Worm (Caenorhabditis elegans) whole organism, L3 larva: ENCODE measurements around the gene cpi-1.

Source experiments
- R02D3.7 ChIP-seq: fragments of 150-350 bp; optimal IDR thresholded peaks from 2 replicates; lab custom pipeline; 2014; ENCODE audit warnings: missing biosample characterization, missing genetic modification characterization
- aly-2 ChIP-seq: fragments of 150-350 bp; optimal IDR thresholded peaks from 2 replicates; lab custom pipeline; 2014; ENCODE audit warnings: missing biosample characterization, missing genetic modification characterization
- ceh-28 ChIP-seq: fragments of 150-350 bp; optimal IDR thresholded peaks from 2 replicates; lab custom pipeline; 2014; ENCODE audit warnings: missing biosample characterization, missing genetic modification reagents, missing genetic modification characterization
- egl-27 ChIP-seq: sonication (generic microtip); optimal IDR thresholded peaks from 4 replicates; lab custom pipeline; 2017; ENCODE audit warnings: missing biosample characterization, missing genetic modification reagents, missing genetic modification characterization
- elt-2 ChIP-seq: sonication (generic microtip); optimal IDR thresholded peaks from 2 replicates; lab custom pipeline; 2016; ENCODE audit warnings: missing genetic modification reagents, mild to moderate bottlenecking, missing genetic modification characterization, missing compliant biosample characterization
- elt-3 ChIP-seq, 3 experiments: fragments of 150-350 bp in 1 of 3; sonication (generic microtip) in 2 of 3; optimal IDR thresholded peaks; 2 replicates in 2 of 3; 4 replicates in 1 of 3; lab custom pipeline; 2014 to 2017; ENCODE audit warnings: missing biosample characterization in 3 of 3, missing genetic modification characterization in 3 of 3
- eor-1 ChIP-seq, 2 experiments: fragments of 150-350 bp; optimal IDR thresholded peaks; 2 replicates each; lab custom pipeline; 2014 to 2018; ENCODE audit warnings: missing biosample characterization in 2 of 2, missing genetic modification characterization in 2 of 2
- fkh-10 ChIP-seq: sonication (generic microtip); optimal IDR thresholded peaks from 2 replicates; lab custom pipeline; 2017; ENCODE audit warnings: missing biosample characterization, missing genetic modification reagents, missing genetic modification characterization
- fkh-2 ChIP-seq: fragments of 150-350 bp; optimal IDR thresholded peaks from 2 replicates; lab custom pipeline; 2014; ENCODE audit warnings: missing biosample characterization, missing genetic modification reagents, missing genetic modification characterization
- hmg-11 ChIP-seq: sonication (generic microtip); optimal IDR thresholded peaks from 2 replicates; lab custom pipeline; 2016; ENCODE audit warnings: missing genetic modification characterization, missing compliant biosample characterization
- lin-15B ChIP-seq: fragments of 150-350 bp; optimal IDR thresholded peaks from 2 replicates; lab custom pipeline; 2014; ENCODE audit warnings: missing biosample characterization, missing genetic modification characterization
- lin-39 ChIP-seq: fragments of 150-350 bp; optimal IDR thresholded peaks from 2 replicates; lab custom pipeline; 2018; ENCODE audit warnings: missing biosample characterization, missing genetic modification reagents, missing genetic modification characterization
- nfya-1 ChIP-seq: sonication (generic microtip); optimal IDR thresholded peaks from 2 replicates; lab custom pipeline; 2017; ENCODE audit warnings: missing genetic modification characterization, mild to moderate bottlenecking, missing compliant biosample characterization, antibody characterized with exemption, moderate library complexity; ENCODE audit not compliant: insufficient read depth
- nhr-23 ChIP-seq: fragments of 150-350 bp; optimal IDR thresholded peaks from 2 replicates; lab custom pipeline; 2014; ENCODE audit warnings: missing biosample characterization, missing genetic modification reagents, missing genetic modification characterization
- nhr-25 ChIP-seq: sonication (generic microtip); optimal IDR thresholded peaks from 2 replicates; lab custom pipeline; 2017; ENCODE audit warnings: missing biosample characterization, missing genetic modification characterization
- nhr-43 ChIP-seq: sonication (generic microtip); optimal IDR thresholded peaks from 2 replicates; lab custom pipeline; 2016; ENCODE audit warnings: mild to moderate bottlenecking, missing genetic modification characterization, missing compliant biosample characterization; ENCODE audit not compliant: poor library complexity, severe bottlenecking
- nhr-67 ChIP-seq: fragments of 150-350 bp; optimal IDR thresholded peaks from 2 replicates; lab custom pipeline; 2014; ENCODE audit warnings: missing biosample characterization, missing genetic modification characterization
- nhr-77 ChIP-seq: fragments of 150-350 bp; optimal IDR thresholded peaks from 2 replicates; lab custom pipeline; 2014; ENCODE audit warnings: missing biosample characterization, missing genetic modification characterization
- pha-4 ChIP-seq: fragments of 150-350 bp; optimal IDR thresholded peaks from 2 replicates; lab custom pipeline; 2014; ENCODE audit warnings: missing biosample characterization, missing genetic modification reagents, missing genetic modification characterization
- pqm-1 ChIP-seq: fragments of 150-350 bp; optimal IDR thresholded peaks from 2 replicates; lab custom pipeline; 2017; ENCODE audit warnings: missing biosample characterization, missing genetic modification characterization, inconsistent platforms
- sea-2 ChIP-seq: fragments of 150-350 bp; sonication (generic microtip); optimal IDR thresholded peaks from 4 replicates; lab custom pipeline; 2014; ENCODE audit warnings: missing biosample characterization, missing genetic modification reagents, missing genetic modification characterization
- skn-1 ChIP-seq: fragments of 150-350 bp; optimal IDR thresholded peaks from 2 replicates; lab custom pipeline; 2014; ENCODE audit warnings: missing biosample characterization, missing genetic modification characterization
- snpc-4 ChIP-seq: fragments of 150-350 bp; optimal IDR thresholded peaks from 2 replicates; lab custom pipeline; 2014; ENCODE audit warnings: missing biosample characterization, missing genetic modification characterization
- tbx-2 ChIP-seq: sonication (generic microtip); optimal IDR thresholded peaks from 2 replicates; lab custom pipeline; 2016; ENCODE audit warnings: mild to moderate bottlenecking, missing genetic modification characterization, missing compliant biosample characterization
- unc-39 ChIP-seq: sonication (generic microtip); optimal IDR thresholded peaks from 4 replicates; lab custom pipeline; 2017; ENCODE audit warnings: missing biosample characterization, missing genetic modification characterization
- unc-62 ChIP-seq: fragments of 150-350 bp; sonication (generic microtip); optimal IDR thresholded peaks from 4 replicates; lab custom pipeline; 2014; ENCODE audit warnings: missing biosample characterization, missing genetic modification reagents, missing genetic modification characterization
- ztf-11 ChIP-seq: fragments of 150-350 bp; optimal IDR thresholded peaks from 2 replicates; lab custom pipeline; 2014; ENCODE audit warnings: missing biosample characterization, missing genetic modification characterization

The cpi-1 gene

DNA sequence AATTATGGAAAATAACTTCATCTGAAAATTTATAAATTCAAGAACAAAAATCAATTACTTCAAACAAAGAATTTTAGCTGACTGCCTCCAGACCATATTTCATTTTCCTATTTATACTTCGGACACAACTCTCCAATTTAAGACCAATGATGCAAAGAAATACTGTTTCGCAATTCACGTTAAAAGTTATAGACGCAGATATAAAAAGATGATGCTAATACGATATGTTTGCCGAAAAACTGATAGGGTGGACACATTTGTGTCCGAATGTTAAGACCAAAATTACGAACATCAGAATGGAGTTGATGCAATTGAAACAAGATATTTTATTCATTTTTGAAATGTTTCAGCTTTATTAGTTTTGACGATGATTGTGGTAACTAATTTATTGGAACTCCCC lies 13.6 kb downstream of the cpi-1 start, which contains the start of gene ugt-19:
TSS of gene ugt-19 (minus strand) at position 28 of the 400 bp plus-strand sequence.
- TF ChIP-seq nhr-43 (tag; lab: Kevin White, UChicago) (no peak), elt-3 (tag; optimal IDR thresholded peaks at IDR 0.05; lab: Kevin White, UChicago) (peak in 1 of 3 experiments; percentile 48), elt-2 (peak; percentile 61), pqm-1 (tag; lab: Kevin White, UChicago) (peak; percentile 67)

DNA sequence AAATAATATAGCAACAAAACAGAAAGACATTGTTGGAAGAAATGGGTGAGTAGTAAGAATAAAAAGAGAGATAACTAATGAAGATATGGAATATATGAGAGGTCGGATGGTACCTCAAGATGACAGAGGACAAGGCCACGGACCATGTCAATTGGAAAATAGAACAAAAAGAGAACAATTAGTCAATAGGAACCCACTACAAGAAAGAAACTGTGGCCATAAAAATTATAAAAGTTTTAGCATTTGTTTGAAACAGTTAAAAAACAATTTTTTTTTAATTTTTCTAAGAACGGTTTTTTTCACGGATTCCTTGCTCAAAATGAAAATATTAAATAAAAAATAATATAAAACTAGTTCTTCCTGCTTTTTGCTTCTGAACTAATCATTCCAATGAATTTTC lies 17.4 kb downstream of the cpi-1 start, which contains the start of gene cpg-20:
TSS of gene cpg-20 (minus strand) at position 101 of the 400 bp plus-strand sequence.
- no peak for TF ChIP-seq tbx-2 (tag; lab: Kevin White, UChicago)
- no peak for TF ChIP-seq nhr-77 (tag; lab: Kevin White, UChicago)
- no peak for TF ChIP-seq lin-39 (tag; lab: Kevin White, UChicago)
- TF ChIP-seq sea-2 (GFP tag; lab: Kevin White, UChicago), result no peak
- TF ChIP-seq nhr-23, result no peak
- no peak for TF ChIP-seq pqm-1 (tag; lab: Kevin White, UChicago)
- TF ChIP-seq lin-15B (tag; lab: Kevin White, UChicago), result no peak
- TF ChIP-seq aly-2, result no peak
- TF ChIP-seq skn-1 (tag; lab: Kevin White, UChicago), result no peak
- no peak for TF ChIP-seq nfya-1 (tag; lab: Kevin White, UChicago)
- no peak for TF ChIP-seq egl-27 (tag; lab: Kevin White, UChicago)
- TF ChIP-seq R02D3.7 (tag; lab: Kevin White, UChicago), result no peak
- TF ChIP-seq eor-1 (tag; optimal IDR thresholded peaks at IDR 0.05; lab: Kevin White, UChicago), result no peak
- TF ChIP-seq elt-2, result no peak
- no peak for TF ChIP-seq hmg-11 (tag; lab: Kevin White, UChicago)
- TF ChIP-seq nhr-67, result no peak

ce11 chrIV:6071026-6071425 lies 22.5 kb downstream of the cpi-1 start:
- peak; percentile 90 for TF ChIP-seq nfya-1 (tag; lab: Kevin White, UChicago)
- no peak for TF ChIP-seq egl-27 (tag; lab: Kevin White, UChicago)

- TF ChIP-seq fkh-10 (GFP tag; lab: Kevin White, UChicago), result peak; percentile 40
- no peak for TF ChIP-seq ztf-11 (tag; lab: Kevin White, UChicago)
Observed at ce11 chrIV:6065186-6065585, 28.3 kb downstream of the cpi-1 start.

ce11 chrIV:6064657-6065056 lies 28.8 kb downstream of the cpi-1 start:
- TF ChIP-seq nhr-67 (no peak), sea-2 (GFP tag; lab: Kevin White, UChicago) (no peak), nhr-43 (tag; lab: Kevin White, UChicago) (no peak), eor-1 (tag; optimal IDR thresholded peaks at IDR 0.05; lab: Kevin White, UChicago) (no peak), pha-4 (tag; lab: Kevin White, UChicago) (no peak), elt-3 (tag; optimal IDR thresholded peaks at IDR 0.05; lab: Kevin White, UChicago) (no peak), egl-27 (tag; lab: Kevin White, UChicago) (no peak), skn-1 (tag; lab: Kevin White, UChicago) (no peak)

- no peak for TF ChIP-seq pqm-1 (tag; lab: Kevin White, UChicago)
- no peak for TF ChIP-seq nhr-67
- no peak for TF ChIP-seq unc-62
- no peak for TF ChIP-seq aly-2
- TF ChIP-seq nhr-25, result no peak
- no peak for TF ChIP-seq R02D3.7 (tag; lab: Kevin White, UChicago)
- TF ChIP-seq skn-1 (tag; lab: Kevin White, UChicago), result no peak
- no peak for TF ChIP-seq nhr-23
- no peak for TF ChIP-seq pha-4 (tag; lab: Kevin White, UChicago)
- TF ChIP-seq unc-39, result no peak
- no peak for TF ChIP-seq snpc-4 (tag; lab: Kevin White, UChicago)
- no peak for TF ChIP-seq fkh-2
- no peak for TF ChIP-seq ceh-28 (tag; lab: Kevin White, UChicago)
Observed at ce11 chrIV:6062078-6062477, 31.4 kb downstream of the cpi-1 start.

DNA sequence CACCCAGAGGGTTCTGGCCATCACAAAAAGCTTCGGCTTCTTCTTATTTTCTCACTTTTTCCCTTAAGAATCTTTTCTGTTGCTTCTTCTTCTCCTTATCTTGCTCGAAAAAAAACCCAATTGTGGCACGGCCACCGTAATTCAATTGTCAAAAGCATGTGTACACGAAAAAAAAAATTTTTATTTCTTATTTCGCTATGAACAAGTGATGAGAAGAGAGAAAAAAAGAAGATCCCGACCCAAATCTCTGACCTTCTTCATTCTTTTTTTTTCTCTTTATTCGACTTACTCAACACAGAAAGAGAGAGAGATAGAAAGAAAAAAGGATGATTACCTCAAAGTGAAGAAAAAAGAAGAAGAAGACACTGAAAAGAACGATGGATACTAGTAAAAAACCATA lies 32.6 kb downstream of the cpi-1 start:
- TF ChIP-seq fkh-10 (GFP tag; lab: Kevin White, UChicago), result peak; percentile 80
- no peak for TF ChIP-seq sea-2 (GFP tag; lab: Kevin White, UChicago)
